Worm (Caenorhabditis elegans): ENCODE measurements around the gene acl-4.

ce11 chrX:2070418-2070996 is at the start of gene acl-4:
- no peak for TF ChIP-seq mep-1 (tag; optimal IDR thresholded peaks at IDR 0.05)
- TF ChIP-seq unc-39 (tag; optimal IDR thresholded peaks at IDR 0.05), result no peak
- no peak for TF ChIP-seq sptf-1 (tag; optimal IDR thresholded peaks at IDR 0.05)
- TF ChIP-seq snpc-4 (tag; optimal IDR thresholded peaks at IDR 0.05), result no peak
- no peak for TF ChIP-seq bed-3 (GFP tag; optimal IDR thresholded peaks at IDR 0.05)
- no peak for TF ChIP-seq lin-32 (GFP tag; optimal IDR thresholded peaks at IDR 0.05)
- no peak for TF ChIP-seq unc-62 (GFP tag; optimal IDR thresholded peaks at IDR 0.05)
- no peak for TF ChIP-seq flh-1 (GFP tag; optimal IDR thresholded peaks at IDR 0.05)
- TF ChIP-seq nhr-237 (tag; optimal IDR thresholded peaks at IDR 0.05), result no peak
- TF ChIP-seq nhr-76 (tag; optimal IDR thresholded peaks at IDR 0.05), result no peak
- TF ChIP-seq nhr-12 (tag; optimal IDR thresholded peaks at IDR 0.05), result no peak
- TF ChIP-seq zip-8 (tag; optimal IDR thresholded peaks at IDR 0.05), result no peak
- TF ChIP-seq ceh-39 (tag; optimal IDR thresholded peaks at IDR 0.05), result no peak
